Fruit fly (Drosophila melanogaster): ENCODE results near the gene CG31248.
A peak's percentile ranks its signal among the peaks of the same experiment; 100 is the strongest.

CG31248 gene

DNA sequence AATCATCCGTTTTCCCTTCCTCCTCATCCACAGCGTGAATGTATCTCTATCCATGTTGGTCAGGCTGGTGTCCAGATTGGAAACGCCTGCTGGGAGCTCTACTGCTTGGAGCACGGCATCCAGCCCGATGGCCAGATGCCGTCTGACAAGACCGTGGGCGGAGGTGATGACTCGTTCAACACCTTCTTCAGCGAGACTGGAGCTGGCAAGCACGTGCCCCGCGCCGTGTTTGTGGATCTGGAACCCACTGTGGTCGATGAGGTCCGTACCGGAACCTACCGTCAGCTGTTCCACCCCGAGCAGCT is 42.0 kb upstream of the CG31248 start:
- TF ChIP-seq ey (GFP tag; optimal IDR thresholded peaks at IDR 0.05) (no peak), CrebA (GFP tag; optimal IDR thresholded peaks at IDR 0.05; ENCODE audit: borderline replicate concordance) (no peak), Abd-B (GFP tag; optimal IDR thresholded peaks at IDR 0.05) (no peak), Dfd (GFP tag; optimal IDR thresholded peaks at IDR 0.05) (no peak), dmrt93B (GFP tag; optimal IDR thresholded peaks at IDR 0.05) (no peak), Mio (GFP tag; optimal IDR thresholded peaks at IDR 0.05) (no peak), Sp1 (GFP tag; optimal IDR thresholded peaks at IDR 0.05) (no peak)

DNA sequence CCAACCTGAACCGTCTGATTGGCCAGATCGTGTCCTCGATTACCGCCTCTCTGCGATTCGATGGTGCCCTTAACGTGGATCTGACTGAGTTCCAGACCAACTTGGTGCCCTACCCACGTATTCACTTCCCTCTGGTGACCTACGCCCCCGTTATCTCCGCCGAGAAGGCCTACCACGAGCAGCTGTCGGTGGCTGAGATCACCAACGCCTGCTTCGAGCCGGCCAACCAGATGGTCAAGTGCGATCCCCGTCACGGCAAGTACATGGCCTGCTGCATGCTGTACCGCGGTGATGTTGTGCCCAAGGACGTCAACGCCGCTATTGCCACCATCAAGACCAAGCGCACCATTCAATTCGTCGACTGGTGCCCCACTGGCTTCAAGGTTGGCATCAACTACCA is 41.2 kb upstream of the CG31248 start:
- TF ChIP-seq h (GFP tag; optimal IDR thresholded peaks at IDR 0.05): no peak
- TF ChIP-seq dsf (GFP tag; optimal IDR thresholded peaks at IDR 0.05; ENCODE audit: borderline replicate concordance): no peak
- TF ChIP-seq Dif (GFP tag; optimal IDR thresholded peaks at IDR 0.05; ENCODE audit: partially characterized antibody): no peak
- TF ChIP-seq Sp1 (GFP tag; optimal IDR thresholded peaks at IDR 0.05): no peak
- no peak for TF ChIP-seq jim (GFP tag; optimal IDR thresholded peaks at IDR 0.05)
- no peak for TF ChIP-seq psq (GFP tag; optimal IDR thresholded peaks at IDR 0.05)
- TF ChIP-seq CrebA (GFP tag; optimal IDR thresholded peaks at IDR 0.05; ENCODE audit: borderline replicate concordance): no peak

DNA sequence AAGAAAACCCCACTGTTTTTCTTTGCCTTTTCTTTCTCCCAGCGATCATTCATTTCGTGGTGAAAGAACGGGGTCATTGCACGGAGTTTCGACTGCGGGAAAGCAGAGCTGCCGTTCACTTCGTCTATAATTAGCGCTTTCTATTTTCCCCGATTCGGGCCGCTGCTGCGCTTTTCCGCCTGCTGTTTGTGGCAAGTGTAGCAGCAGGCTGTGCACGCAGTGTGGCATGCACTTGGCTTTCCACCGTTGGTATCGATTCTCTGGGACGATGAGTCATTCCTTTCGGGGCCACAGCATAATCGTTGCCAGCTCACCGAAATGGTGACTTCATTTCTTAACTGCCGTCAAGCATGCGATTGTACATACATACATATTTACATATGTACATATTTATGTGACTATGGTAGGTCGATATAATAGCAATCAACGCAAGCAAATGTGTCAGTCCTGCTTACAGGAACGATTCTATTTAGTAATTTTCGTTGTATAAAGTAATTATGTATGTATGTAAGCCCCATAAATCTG is 40.2 kb upstream of the CG31248 start:
- no peak for TF ChIP-seq tai (GFP tag; optimal IDR thresholded peaks at IDR 0.05)
- TF ChIP-seq Hnf4 (GFP tag; optimal IDR thresholded peaks at IDR 0.05): peak; percentile 13
- no peak for TF ChIP-seq dmrt93B (GFP tag; optimal IDR thresholded peaks at IDR 0.05)
- no peak for TF ChIP-seq Rel (GFP tag; optimal IDR thresholded peaks at IDR 0.05)
- TF ChIP-seq Rel (tag; optimal IDR thresholded peaks at IDR 0.05): peak; percentile 33
- TF ChIP-seq brk (GFP tag; optimal IDR thresholded peaks at IDR 0.05): peak; percentile 27
- TF ChIP-seq Jra (GFP tag; optimal IDR thresholded peaks at IDR 0.05): peak; percentile 30

DNA sequence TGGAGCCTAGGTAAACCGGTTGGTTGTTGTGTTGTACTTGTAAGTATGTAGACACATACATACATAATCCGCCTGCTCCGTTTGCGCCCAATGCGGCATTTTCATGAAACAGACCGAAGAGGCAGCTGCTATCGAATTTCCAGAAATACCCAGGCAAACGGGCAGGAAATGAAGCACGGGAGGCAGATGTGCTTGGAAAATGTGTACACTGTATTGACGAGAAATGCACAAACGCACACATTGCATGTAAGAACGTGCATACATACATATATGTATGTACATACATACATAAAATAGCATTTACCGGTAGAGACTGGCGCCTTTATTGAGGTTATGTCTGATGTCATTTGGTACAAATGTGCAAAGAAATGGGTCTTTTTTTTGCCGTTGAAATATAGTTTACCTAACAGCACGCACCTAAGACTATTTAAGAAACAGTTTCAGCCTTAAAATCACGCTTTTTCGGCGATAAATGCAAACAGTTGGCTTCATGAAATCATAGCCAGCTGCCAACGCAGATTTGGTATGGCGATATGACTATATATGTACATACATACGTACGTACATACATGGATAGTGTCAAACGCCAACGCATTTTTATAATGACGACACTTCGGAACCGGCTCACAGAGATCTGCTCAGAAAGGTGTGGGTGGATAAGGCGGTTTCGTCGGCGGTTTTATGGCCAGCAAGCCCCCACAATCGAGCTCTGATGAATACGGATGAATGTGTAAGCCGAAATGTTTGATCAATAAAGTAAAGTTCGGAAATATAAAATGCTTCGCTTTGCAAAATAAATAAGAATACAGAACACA is 39.4 kb upstream of the CG31248 start:
- TF ChIP-seq psq (GFP tag; optimal IDR thresholded peaks at IDR 0.05) (no peak), HLH106 (tag; optimal IDR thresholded peaks at IDR 0.05) (peak; percentile 10), Rel (GFP tag; optimal IDR thresholded peaks at IDR 0.05) (no peak), Rel (tag; optimal IDR thresholded peaks at IDR 0.05) (peak; percentile 17)

DNA sequence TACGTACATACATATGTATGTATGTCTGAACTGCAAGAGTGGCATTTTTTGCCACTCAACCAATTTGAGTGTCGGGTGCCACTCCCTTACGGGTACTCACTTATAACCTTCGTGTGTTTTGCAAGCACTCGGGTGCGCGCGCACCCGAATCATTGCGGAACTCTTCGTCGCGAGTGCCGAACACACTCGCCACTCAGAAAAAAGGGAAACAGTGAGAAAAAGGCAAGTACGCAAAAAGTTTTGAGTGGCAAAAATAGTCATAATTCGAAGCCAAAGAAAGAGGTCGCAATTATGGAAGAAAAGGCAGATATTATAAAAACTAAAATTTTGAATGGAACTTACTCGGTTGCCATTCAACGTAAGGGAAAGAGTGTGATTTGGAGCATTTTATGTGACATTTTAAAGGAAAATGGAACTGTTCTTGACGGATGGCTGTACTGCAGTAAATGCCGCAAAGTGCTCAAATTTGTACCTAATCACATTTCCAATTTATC is 38.7 kb upstream of the CG31248 start:
- no peak for TF ChIP-seq Sp1 (GFP tag; optimal IDR thresholded peaks at IDR 0.05)
- no peak for TF ChIP-seq GATAd (GFP tag; optimal IDR thresholded peaks at IDR 0.05)
- TF ChIP-seq pan (optimal IDR thresholded peaks at IDR 0.05): peak; percentile 40
- no peak for TF ChIP-seq Hnf4 (GFP tag; optimal IDR thresholded peaks at IDR 0.05)
- peak; percentile 6 for TF ChIP-seq brk (GFP tag; optimal IDR thresholded peaks at IDR 0.05)
- no peak for TF ChIP-seq Dif (GFP tag; optimal IDR thresholded peaks at IDR 0.05; ENCODE audit: partially characterized antibody)
- no peak for TF ChIP-seq jim (GFP tag; optimal IDR thresholded peaks at IDR 0.05)
- peak in 1 of 2 experiments; percentile 20 for TF ChIP-seq foxo (GFP tag; optimal IDR thresholded peaks at IDR 0.05)
- no peak for TF ChIP-seq CrebA (GFP tag; optimal IDR thresholded peaks at IDR 0.05; ENCODE audit: borderline replicate concordance)
- TF ChIP-seq rgr (GFP tag; optimal IDR thresholded peaks at IDR 0.05): peak; percentile 33
- TF ChIP-seq Dfd (GFP tag; optimal IDR thresholded peaks at IDR 0.05): no peak
- no peak for TF ChIP-seq Jra (GFP tag; optimal IDR thresholded peaks at IDR 0.05)
- TF ChIP-seq Hr83 (GFP tag; optimal IDR thresholded peaks at IDR 0.05; ENCODE audit: poor library complexity, severe bottlenecking): peak; percentile 53
- peak; percentile 40 for TF ChIP-seq fru (GFP tag; optimal IDR thresholded peaks at IDR 0.05)
- TF ChIP-seq Rel (GFP tag; optimal IDR thresholded peaks at IDR 0.05): no peak
- TF ChIP-seq Rel (tag; optimal IDR thresholded peaks at IDR 0.05): peak; percentile 57
- peak; percentile 36 for TF ChIP-seq ey (GFP tag; optimal IDR thresholded peaks at IDR 0.05)
- no peak for TF ChIP-seq Abd-B (GFP tag; optimal IDR thresholded peaks at IDR 0.05)
- TF ChIP-seq usp (GFP tag; optimal IDR thresholded peaks at IDR 0.05): no peak
- TF ChIP-seq dl (GFP tag; optimal IDR thresholded peaks at IDR 0.05; ENCODE audit: insufficient read depth in 1 of 2, partially characterized antibody in 2 of 2): no peak
- TF ChIP-seq Hr78 (GFP tag; optimal IDR thresholded peaks at IDR 0.05): no peak
- TF ChIP-seq CG32264 (GFP tag; optimal IDR thresholded peaks at IDR 0.05): no peak
- peak; percentile 75 for TF ChIP-seq h (GFP tag; optimal IDR thresholded peaks at IDR 0.05)
- no peak for TF ChIP-seq sage (GFP tag; optimal IDR thresholded peaks at IDR 0.05)
- TF ChIP-seq psq (GFP tag; optimal IDR thresholded peaks at IDR 0.05): no peak
- no peak for TF ChIP-seq Myc (optimal IDR thresholded peaks at IDR 0.05)
- no peak for TF ChIP-seq Mio (GFP tag; optimal IDR thresholded peaks at IDR 0.05)
- TF ChIP-seq dmrt93B (GFP tag; optimal IDR thresholded peaks at IDR 0.05): no peak
- TF ChIP-seq N (GFP tag; optimal IDR thresholded peaks at IDR 0.05): no peak
- no peak for TF ChIP-seq br (GFP tag; optimal IDR thresholded peaks at IDR 0.05)
- peak; percentile 29 for TF ChIP-seq woc (GFP tag; optimal IDR thresholded peaks at IDR 0.05)
- TF ChIP-seq Vsx2 (GFP tag; optimal IDR thresholded peaks at IDR 0.05; ENCODE audit: partially characterized antibody): no peak

Data from whole organism, wandering third instar larva.